Fruit fly (Drosophila melanogaster): ENCODE results near the gene CG13258.

- no peak for TF ChIP-seq h (optimal IDR thresholded peaks at IDR 0.05)
- TF ChIP-seq ttk (optimal IDR thresholded peaks at IDR 0.05), result no peak
- no peak for TF ChIP-seq psq (optimal IDR thresholded peaks at IDR 0.05)
- TF ChIP-seq Sin3A (optimal IDR thresholded peaks at IDR 0.05), result no peak
These were observed 24.7 kb downstream of the CG13258 start for dm6 chr2L:16268107-16268539.

All from Kc167 (cell line).